Worm (Caenorhabditis elegans): ENCODE measurements around the gene nlp-53.

nlp-53 gene

ce11 chrX:13618574-13618973, at the start of gene nlp-53:
TSS of gene nlp-53 (plus strand) at chrX:13618874.
- no peak for TF ChIP-seq unc-62 (GFP tag; optimal IDR thresholded peaks at IDR 0.05)

- TF ChIP-seq unc-62 (GFP tag; optimal IDR thresholded peaks at IDR 0.05) = no peak
These were observed 48.8 kb upstream of the nlp-53 start, which contains the start of gene R01E6.7 for ce11 chrX:13569854-13570253. TSS of gene R01E6.7 (minus strand) at chrX:13569954.

ce11 chrX:13574029-13574428, 44.6 kb upstream of the nlp-53 start:
- no peak for TF ChIP-seq unc-62 (GFP tag; optimal IDR thresholded peaks at IDR 0.05)

ce11 chrX:13578483-13578882, 40.2 kb upstream of the nlp-53 start, which contains the start of gene F54B11.11:
TSS of gene F54B11.11 (plus strand) at chrX:13578783.
- no peak for TF ChIP-seq unc-62 (GFP tag; optimal IDR thresholded peaks at IDR 0.05)

ce11 chrX:13581820-13582219, 36.9 kb upstream of the nlp-53 start, which contains the start of gene F54B11.10:
TSS of gene F54B11.10 (plus strand) at chrX:13582120.
- no peak for TF ChIP-seq unc-62 (GFP tag; optimal IDR thresholded peaks at IDR 0.05)

- no peak for TF ChIP-seq unc-62 (GFP tag; optimal IDR thresholded peaks at IDR 0.05)
These were observed 34.8 kb upstream of the nlp-53 start for ce11 chrX:13583895-13584344.

ce11 chrX:13584725-13585371, 33.8 kb upstream of the nlp-53 start, which contains the start of gene unc-84:
TSS of gene unc-84 (plus strand) at chrX:13584775.
- TF ChIP-seq unc-62 (GFP tag; optimal IDR thresholded peaks at IDR 0.05) = no peak

ce11 chrX:13589735-13590134, 28.9 kb upstream of the nlp-53 start, which contains the start of gene col-9:
TSS of gene col-9 (plus strand) at chrX:13590035.
- no peak for TF ChIP-seq unc-62 (GFP tag; optimal IDR thresholded peaks at IDR 0.05)

ce11 chrX:13590688-13591087, 28.0 kb upstream of the nlp-53 start:
- no peak for TF ChIP-seq unc-62 (GFP tag; optimal IDR thresholded peaks at IDR 0.05)

ce11 chrX:13591175-13591574, 27.5 kb upstream of the nlp-53 start, which contains the start of gene col-44:
TSS of gene col-44 (plus strand) at chrX:13591475.
- no peak for TF ChIP-seq unc-62 (GFP tag; optimal IDR thresholded peaks at IDR 0.05)

- TF ChIP-seq unc-62 (GFP tag; optimal IDR thresholded peaks at IDR 0.05) = no peak
These were observed 26.7 kb upstream of the nlp-53 start for ce11 chrX:13591953-13592352.

- TF ChIP-seq unc-62 (GFP tag; optimal IDR thresholded peaks at IDR 0.05) = no peak
These were observed 26.3 kb upstream of the nlp-53 start, which contains the start of gene F54B11.4 for ce11 chrX:13592367-13592766. TSS of gene F54B11.4 (plus strand) at chrX:13592667.

- no peak for TF ChIP-seq unc-62 (GFP tag; optimal IDR thresholded peaks at IDR 0.05)
These were observed 22.5 kb upstream of the nlp-53 start, which contains the start of gene F54B11.5 for ce11 chrX:13596003-13596767. TSS of gene F54B11.5 (minus strand) at chrX:13596068.

ce11 chrX:13598021-13598499, 20.6 kb upstream of the nlp-53 start, which contains the start of gene bra-1:
TSS of gene bra-1 (plus strand) at chrX:13598449.
- TF ChIP-seq unc-62 (GFP tag; optimal IDR thresholded peaks at IDR 0.05) = no peak

ce11 chrX:13600136-13600535, 18.5 kb upstream of the nlp-53 start, which contains the start of gene F54B11.7:
TSS of gene F54B11.7 (plus strand) at chrX:13600436.
- no peak for TF ChIP-seq unc-62 (GFP tag; optimal IDR thresholded peaks at IDR 0.05)

- TF ChIP-seq unc-62 (GFP tag; optimal IDR thresholded peaks at IDR 0.05) = no peak
These were observed 14.8 kb upstream of the nlp-53 start, which contains the start of gene F54B11.8 for ce11 chrX:13603826-13604225. TSS of gene F54B11.8 (minus strand) at chrX:13603926.

Measured in whole organism, dauer.